Comparison of ENCODE assay signal across 2 fruit fly cellular contexts in genomic region chr3R:15832525-15832924, dm6.
A peak's percentile ranks its signal among the peaks of the same experiment; 100 is the strongest.
TF ChIP-seq lines count a peak whose summit lies in the region.

Gene rec (minus strand): TSS chr3R:15832632.

- TF ChIP-seq CTCF in whole organism, embryonic (GFP tag; optimal IDR thresholded peaks at IDR 0.05; lab: Kevin White, UChicago), result no peak

TF ChIP-seq in whole organism, embryonic, 481 proteins besides CTCF, POLR2A, EP300 and RAD21 (continues in another document):
- TF ChIP-seq CG2129 (GFP tag; IDR thresholded peaks at IDR 0.05; lab: Robert Waterston, UW; ENCODE audit: partially characterized antibody) (peak; percentile 17; the same call in 1 of the 2 replicates), Sin3A (optimal IDR thresholded peaks at IDR 0.05; lab: Kevin White, UChicago) (peak; percentile 17), CG3726 (GFP tag; IDR thresholded peaks at IDR 0.05; lab: Robert Waterston, UW) (no peak), CG11085 (GFP tag; IDR thresholded peaks at IDR 0.05; lab: Robert Waterston, UW) (no peak), HLH4C (GFP tag; IDR thresholded peaks at IDR 0.05; lab: Robert Waterston, UW; ENCODE audit: partially characterized antibody) (peak; percentile 57; the same call in 2 of the 3 replicates), Dref (GFP tag; IDR thresholded peaks at IDR 0.05; lab: Robert Waterston, UW) (peak; percentile 52), Dll (GFP tag; IDR thresholded peaks at IDR 0.05; lab: Robert Waterston, UW; ENCODE audit: partially characterized antibody) (peak; percentile 74), CG13287 (GFP tag; IDR thresholded peaks at IDR 0.05; lab: Robert Waterston, UW; ENCODE audit: partially characterized antibody) (peak; percentile 74), E2f2 (GFP tag; IDR thresholded peaks at IDR 0.05; lab: Robert Waterston, UW) (peak; percentile 70), Dp (GFP tag; optimal IDR thresholded peaks at IDR 0.05; lab: Kevin White, UChicago) (peak; percentile 54), sens (GFP tag; lab: Kevin White, UChicago) (peak; percentile 17), Doc3 (GFP tag; IDR thresholded peaks at IDR 0.05; lab: Robert Waterston, UW; ENCODE audit: partially characterized antibody) (peak; percentile 52; the same call in 1 of the 3 replicates), CG16813 (GFP tag; IDR thresholded peaks at IDR 0.05; lab: Robert Waterston, UW; ENCODE audit: partially characterized antibody) (peak; percentile 35; the same call in 2 of the 3 replicates), sens-2 (GFP tag; IDR thresholded peaks at IDR 0.05; lab: Robert Waterston, UW) (no peak), CG2116 (GFP tag; optimal IDR thresholded peaks at IDR 0.05; lab: Kevin White, UChicago) (peak; percentile 26), slbo (GFP tag; IDR thresholded peaks at IDR 0.05; lab: Robert Waterston, UW) (no peak), Med (GFP tag; lab: Kevin White, UChicago) (peak; percentile 66), Taf1 (GFP tag; IDR thresholded peaks at IDR 0.05; lab: Robert Waterston, UW) (no peak), BEAF-32 (GFP tag; optimal IDR thresholded peaks at IDR 0.05; lab: Kevin White, UChicago) (peak; percentile 60), lov (optimal IDR thresholded peaks at IDR 0.05; lab: Kevin White, UChicago) (no peak), lov (GFP tag; IDR thresholded peaks at IDR 0.05; lab: Robert Waterston, UW) (no peak), CG14860 (GFP tag; IDR thresholded peaks at IDR 0.05; lab: Robert Waterston, UW; ENCODE audit: partially characterized antibody) (peak; percentile 41; the same call in 1 of the 3 replicates), Sry-δ (GFP tag; optimal IDR thresholded peaks at IDR 0.05; lab: Kevin White, UChicago) (peak; percentile 57), knrl (GFP tag; IDR thresholded peaks at IDR 0.05; lab: Robert Waterston, UW; ENCODE audit: partially characterized antibody) (peak; percentile 66; the same call in 2 of the 3 replicates), unc-4 (GFP tag; IDR thresholded peaks at IDR 0.05; lab: Robert Waterston, UW; ENCODE audit: partially characterized antibody) (peak; percentile 63), CG34224 (GFP tag; IDR thresholded peaks at IDR 0.05; lab: Robert Waterston, UW; ENCODE audit: partially characterized antibody) (peak; percentile 42; the same call in 1 of the 3 replicates), CG15514 (GFP tag; optimal IDR thresholded peaks at IDR 0.05; lab: Kevin White, UChicago) (no peak), chinmo (GFP tag; IDR thresholded peaks at IDR 0.05; lab: Robert Waterston, UW; ENCODE audit: partially characterized antibody) (0 out of 4 replicates have a peak, but pooled peaks have one; percentile 42), Scr (GFP tag; IDR thresholded peaks at IDR 0.05; lab: Robert Waterston, UW; ENCODE audit: partially characterized antibody) (peak; percentile 64), hbn (GFP tag; IDR thresholded peaks at IDR 0.05; lab: Robert Waterston, UW; ENCODE audit: partially characterized antibody) (peak; percentile 31; the same call in 1 of the 2 replicates), MBD-R2 (GFP tag; IDR thresholded peaks at IDR 0.05; lab: Robert Waterston, UW) (peak; percentile 33), amos (GFP tag; IDR thresholded peaks at IDR 0.05; lab: Robert Waterston, UW; ENCODE audit: partially characterized antibody) (peak; percentile 43), CG10147 (GFP tag; optimal IDR thresholded peaks at IDR 0.05; lab: Kevin White, UChicago) (no peak), inv (GFP tag; IDR thresholded peaks at IDR 0.05; lab: Robert Waterston, UW; ENCODE audit: partially characterized antibody) (0 out of 2 replicates have a peak, but pooled peaks have one; percentile 7), Fer2 (tag; optimal IDR thresholded peaks at IDR 0.05; lab: Kevin White, UChicago) (no peak), CG18011 (GFP tag; optimal IDR thresholded peaks at IDR 0.05; lab: Kevin White, UChicago) (no peak), z (GFP tag; IDR thresholded peaks at IDR 0.05; lab: Robert Waterston, UW) (no peak), pzg (GFP tag; optimal IDR thresholded peaks at IDR 0.05; lab: Kevin White, UChicago) (peak; percentile 19), sna (GFP tag; IDR thresholded peaks at IDR 0.05; lab: Robert Waterston, UW; ENCODE audit: partially characterized antibody) (peak; percentile 58; the same call in 1 of the 2 replicates), CG10267 (tag; optimal IDR thresholded peaks at IDR 0.05; lab: Kevin White, UChicago) (peak; percentile 14)

TF ChIP-seq in whole organism, prepupa, 60 proteins besides CTCF, POLR2A, EP300 and RAD21:
- TF ChIP-seq Eip78C (GFP tag; lab: Kevin White, UChicago) (peak; percentile 11), CG6163 (GFP tag; IDR thresholded peaks at IDR 0.05; lab: Robert Waterston, UW) (no peak)
TF ChIP-seq in whole organism, prepupa: peak in this region for 1.
